Worm (Caenorhabditis elegans) whole organism, young adult: ENCODE data around the gene ykt-6.

Source experiments
- ama-1 ChIP-seq, 3 experiments: fragments of 150-350 bp in 1 of 3; sonication (generic microtip) in 2 of 3; optimal IDR thresholded peaks; 2 replicates each; lab custom pipeline; 2014 to 2018; ENCODE audit warnings: missing biosample characterization in 2 of 3, missing genetic modification characterization in 2 of 3, missing genetic modification reagents in 2 of 3
- ceh-27 ChIP-seq: fragments of 200-800 bp; sonication (Bioruptor generic); optimal IDR thresholded peaks from 2 replicates; lab custom pipeline; 2018; ENCODE audit warnings: mild to moderate bottlenecking, missing genetic modification characterization, moderate library complexity, missing compliant biosample characterization
- dpl-1 ChIP-seq: fragments of 150-350 bp; optimal IDR thresholded peaks from 2 replicates; lab custom pipeline; 2014; ENCODE audit warnings: missing biosample characterization, missing genetic modification reagents, missing genetic modification characterization
- ets-4 ChIP-seq: fragments of 200-800 bp; sonication (Bioruptor generic); optimal IDR thresholded peaks from 2 replicates; lab custom pipeline; 2018; ENCODE audit warnings: mild to moderate bottlenecking, missing genetic modification characterization, missing compliant biosample characterization
- hmg-1.2 ChIP-seq: fragments of 200-800 bp; sonication (Bioruptor generic); IDR thresholded peaks from 2 replicates; pipeline ENCODE4 v1.3.6; 2022; ENCODE audit warnings: missing genetic modification reagents, missing genetic modification characterization, missing compliant biosample characterization
- lag-1 ChIP-seq: fragments of 200-800 bp; sonication (Bioruptor generic); IDR thresholded peaks from 2 replicates; pipeline ENCODE4 v1.3.6; 2022; ENCODE audit warnings: missing genetic modification reagents, missing genetic modification characterization, missing compliant biosample characterization
- pha-4 ChIP-seq: fragments of 150-350 bp; sonication (generic microtip); optimal IDR thresholded peaks from 2 replicates; lab custom pipeline; 2014; ENCODE audit warnings: missing biosample characterization, missing genetic modification reagents, missing genetic modification characterization
- rpc-1 ChIP-seq, 2 experiments: fragments of 150-350 bp in 1 of 2; sonication (generic microtip) in 1 of 2; optimal IDR thresholded peaks; 2 replicates each; lab custom pipeline; 2014 to 2018; ENCODE audit warnings: missing biosample characterization in 1 of 2, missing genetic modification characterization in 1 of 2, missing genetic modification reagents in 1 of 2, missing genotype in 1 of 2
- snpc-4 ChIP-seq, 5 experiments: fragments of 150-350 bp in 1 of 5; sonication (generic microtip) in 4 of 5; optimal IDR thresholded peaks; 2 replicates each; lab custom pipeline; 2014 to 2018; ENCODE audit warnings: missing genetic modification characterization in 5 of 5, missing biosample characterization in 3 of 5, antibody characterized with exemption in 2 of 5, mild to moderate bottlenecking in 2 of 5, missing compliant biosample characterization in 2 of 5, missing genotype in 2 of 5, moderate library complexity in 2 of 5, missing genetic modification reagents in 1 of 5
- unc-62 ChIP-seq: fragments of 150-350 bp; optimal IDR thresholded peaks from 2 replicates; lab custom pipeline; 2014; ENCODE audit warnings: missing biosample characterization, missing genetic modification reagents, missing genetic modification characterization

DNA sequence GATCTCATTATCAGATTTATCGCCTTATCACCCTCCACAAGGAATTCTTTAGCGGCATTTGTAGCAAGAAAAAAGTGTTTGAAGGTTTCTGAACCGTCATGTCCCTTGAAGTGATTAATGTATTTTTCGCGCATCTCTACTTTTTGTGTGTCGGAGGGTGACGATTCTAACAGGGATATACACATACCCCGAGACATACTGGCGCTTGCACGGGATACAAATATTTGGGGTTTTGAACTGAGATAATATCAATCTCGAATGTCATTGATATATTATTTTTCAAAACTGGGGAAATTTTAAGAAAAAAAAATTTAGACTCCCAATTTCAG, 18.2 kb upstream of the ykt-6 start:
- TF ChIP-seq dpl-1 (GFP tag; lab: Kevin White, UChicago) (no peak), ets-4 (GFP tag; lab: Kevin White, UChicago) (no peak), ceh-27 (GFP tag; lab: Kevin White, UChicago) (no peak), lag-1 (GFP tag; lab: Robert Waterston, UW) (no peak), hmg-1.2 (GFP tag; lab: Robert Waterston, UW) (no peak), snpc-4 (GFP tag; optimal IDR thresholded peaks at IDR 0.05; lab: Kevin White, UChicago) (no peak), snpc-4 (tag; optimal IDR thresholded peaks at IDR 0.05; lab: Kevin White, UChicago) (no peak), unc-62 (GFP tag; lab: Kevin White, UChicago) (no peak), ama-1 (optimal IDR thresholded peaks at IDR 0.05; lab: Kevin White, UChicago) (no peak), ama-1 (GFP tag; optimal IDR thresholded peaks at IDR 0.05; lab: Kevin White, UChicago) (no peak), pha-4 (no peak), rpc-1 (optimal IDR thresholded peaks at IDR 0.05; lab: Kevin White, UChicago) (no peak), rpc-1 (tag; optimal IDR thresholded peaks at IDR 0.05; lab: Kevin White, UChicago) (no peak)
